Worm (Caenorhabditis elegans): ENCODE measurements around the gene D2089.3.
A peak's percentile ranks its signal among the peaks of the same experiment; 100 is the strongest.

The D2089.3 gene

DNA sequence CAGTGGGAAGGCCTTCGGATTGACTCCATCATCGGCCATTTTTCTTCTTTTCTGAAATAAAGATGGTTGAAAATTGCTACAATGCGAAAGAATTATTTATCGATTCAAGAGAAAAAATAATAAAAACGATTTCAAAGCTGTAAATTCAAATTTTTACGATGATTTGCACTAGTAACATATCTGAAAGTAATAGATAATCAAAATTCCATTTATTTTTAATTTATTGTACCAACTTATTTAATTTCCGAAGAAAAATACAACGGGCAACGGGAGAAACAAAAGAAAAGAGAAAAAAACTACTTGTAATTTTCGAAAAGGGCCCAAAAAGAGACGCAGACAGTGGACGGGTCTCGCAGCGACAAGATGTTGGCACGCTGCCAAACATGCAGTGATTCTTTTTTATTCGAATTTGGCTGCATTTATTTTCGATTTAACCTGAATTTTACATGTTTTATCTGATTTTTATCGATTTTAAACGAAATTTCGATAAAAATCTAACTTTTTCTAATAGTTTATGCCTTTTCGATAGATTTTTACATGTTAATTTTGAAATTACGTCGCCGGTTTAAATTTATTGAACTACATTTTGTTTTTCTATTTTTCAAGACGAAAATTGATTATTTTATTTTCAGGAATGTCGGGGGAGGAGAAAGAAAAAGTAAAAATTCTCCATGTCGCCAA is 6.2 kb downstream of the D2089.3 start, which contains the start of the genes snu-13 and rsp-7 (continued):
- TF ChIP-seq zip-4 (GFP tag; optimal IDR thresholded peaks at IDR 0.05) (no peak), nhr-47 (tag; optimal IDR thresholded peaks at IDR 0.05) (peak; percentile 68), lin-35 (GFP tag; optimal IDR thresholded peaks at IDR 0.05) (peak; percentile 83 to 85), skn-1 (tag; optimal IDR thresholded peaks at IDR 0.05) (peak; percentile 78), hlh-17 (GFP tag; optimal IDR thresholded peaks at IDR 0.05; ENCODE audit: borderline replicate concordance) (no peak), swsn-7 (tag; optimal IDR thresholded peaks at IDR 0.05) (peak; percentile 68), C04F5.9 (tag; optimal IDR thresholded peaks at IDR 0.05) (no peak), lir-3 (tag; optimal IDR thresholded peaks at IDR 0.05; ENCODE audit: poor library complexity) (no peak), nhr-77 (tag; optimal IDR thresholded peaks at IDR 0.05) (peak; percentile 46), efl-3 (GFP tag; optimal IDR thresholded peaks at IDR 0.05) (no peak), nhr-19 (GFP tag; conservative IDR thresholded peaks at IDR 0.05) (peak; percentile 64), unc-98 (GFP tag; IDR thresholded peaks at IDR 0.05) (no peak), fos-1 (tag; optimal IDR thresholded peaks at IDR 0.05) (no peak), sup-37 (GFP tag; optimal IDR thresholded peaks at IDR 0.05) (no peak), unc-86 (tag; optimal IDR thresholded peaks at IDR 0.05) (peak; percentile 23), fkh-8 (tag; optimal IDR thresholded peaks at IDR 0.05) (peak; percentile 37), alr-1 (tag; optimal IDR thresholded peaks at IDR 0.05; ENCODE audit: borderline replicate concordance) (no peak), jun-1 (tag; optimal IDR thresholded peaks at IDR 0.05) (peak; percentile 33), aha-1 (tag; optimal IDR thresholded peaks at IDR 0.05) (no peak), ceh-90 (tag; optimal IDR thresholded peaks at IDR 0.05) (no peak), lin-13 (GFP tag; optimal IDR thresholded peaks at IDR 0.05) (peak; percentile 45), mep-1 (tag; optimal IDR thresholded peaks at IDR 0.05) (peak; percentile 81), grh-1 (GFP tag; IDR thresholded peaks at IDR 0.05) (peak; percentile 53; the same call in 1 of the 2 replicates), ceh-88 (GFP tag; IDR thresholded peaks at IDR 0.05) (peak; percentile 23; the same call in 1 of the 2 replicates), nhr-12 (tag; optimal IDR thresholded peaks at IDR 0.05) (no peak), C34B4.2 (tag; optimal IDR thresholded peaks at IDR 0.05) (no peak), efl-1 (optimal IDR thresholded peaks at IDR 0.05) (peak; percentile 82 to 83), efl-1 (GFP tag; optimal IDR thresholded peaks at IDR 0.05 in 1 of 2) (peak; percentile 74 to 96), rnt-1 (tag; optimal IDR thresholded peaks at IDR 0.05) (peak; percentile 62), aly-2 (tag; optimal IDR thresholded peaks at IDR 0.05) (peak; percentile 37), ets-5 (GFP tag; IDR thresholded peaks at IDR 0.05) (no peak), xbp-1 (tag; optimal IDR thresholded peaks at IDR 0.05) (peak; percentile 71), isw-1 (GFP tag; IDR thresholded peaks at IDR 0.05) (peak; percentile 16), nhr-90 (tag; optimal IDR thresholded peaks at IDR 0.05; ENCODE audit: poor library complexity) (peak; percentile 57), tbx-2 (tag; optimal IDR thresholded peaks at IDR 0.05) (peak; percentile 65), sox-4 (tag; optimal IDR thresholded peaks at IDR 0.05) (no peak), mef-2 (tag; optimal IDR thresholded peaks at IDR 0.05) (no peak), nhr-28 (tag; optimal IDR thresholded peaks at IDR 0.05) (no peak), unc-30 (tag; optimal IDR thresholded peaks at IDR 0.05) (no peak), snu-23 (GFP tag; optimal IDR thresholded peaks at IDR 0.05) (peak; percentile 78), ztf-4 (tag; optimal IDR thresholded peaks at IDR 0.05) (no peak), ceh-82 (tag; optimal IDR thresholded peaks at IDR 0.05) (peak; percentile 46 to 76 (median 57)), lsy-2 (tag; optimal IDR thresholded peaks at IDR 0.05) (peak; percentile 84 to 89), egl-27 (tag; optimal IDR thresholded peaks at IDR 0.05) (no peak), unc-62 (GFP tag; optimal IDR thresholded peaks at IDR 0.05) (no peak), lin-39 (tag; optimal IDR thresholded peaks at IDR 0.05) (no peak), fkh-4 (tag; optimal IDR thresholded peaks at IDR 0.05; ENCODE audit: borderline replicate concordance) (no peak), mab-9 (GFP tag; IDR thresholded peaks at IDR 0.05) (no peak), ama-1 (optimal IDR thresholded peaks at IDR 0.05) (no peak), lin-14 (GFP tag; optimal IDR thresholded peaks at IDR 0.05) (peak; percentile 85)
